Fruit fly (Drosophila melanogaster) whole organism, pupa: ENCODE measurements around the gene Aldh.
A peak's percentile ranks its signal among the peaks of the same experiment; 100 is the strongest.

ENCODE experiments used
- CG10348 ChIP-seq: fragments of 200-800 bp; sonication (Bioruptor generic); IDR thresholded peaks from 2 replicates; pipeline ENCODE4 v1.3.6; 2022; ENCODE audit warnings: missing biosample characterization, missing genetic modification characterization
- CG12605 ChIP-seq: fragments of 200-800 bp; sonication (Bioruptor generic); IDR thresholded peaks from 2 replicates; pipeline ENCODE4 v1.3.6; 2022; ENCODE audit warnings: missing biosample characterization, missing genetic modification characterization
- CG13204 ChIP-seq: fragments of 200-800 bp; sonication (Bioruptor generic); optimal IDR thresholded peaks from 2 replicates; lab custom pipeline; 2018; ENCODE audit warnings: missing biosample characterization, mild to moderate bottlenecking, missing genetic modification characterization, moderate library complexity
- CG14655 ChIP-seq: fragments of 200-800 bp; sonication (Bioruptor generic); optimal IDR thresholded peaks from 3 replicates; lab custom pipeline; 2017; ENCODE audit warnings: mild to moderate bottlenecking, missing biosample characterization, missing genetic modification reagents, missing genetic modification characterization
- CG15710 ChIP-seq: fragments of 200-800 bp; sonication (Bioruptor generic); optimal IDR thresholded peaks from 2 replicates; lab custom pipeline; 2018; ENCODE audit warnings: missing biosample characterization, mild to moderate bottlenecking, missing genetic modification characterization, moderate library complexity
- CG17806 ChIP-seq: fragments of 200-800 bp; sonication (Bioruptor generic); optimal IDR thresholded peaks from 2 replicates; lab custom pipeline; 2018; ENCODE audit warnings: missing biosample characterization, mild to moderate bottlenecking, missing genetic modification characterization, moderate library complexity
- CG32121 ChIP-seq: fragments of 200-800 bp; sonication (Bioruptor generic); IDR thresholded peaks from 2 replicates; pipeline ENCODE4 v1.3.6; 2022; ENCODE audit warnings: missing biosample characterization, missing genetic modification characterization
- CG34367 ChIP-seq: fragments of 200-800 bp; sonication (Bioruptor generic); optimal IDR thresholded peaks from 2 replicates; lab custom pipeline; 2018; ENCODE audit warnings: missing biosample characterization, mild to moderate bottlenecking, missing genetic modification characterization
- CG4496 ChIP-seq: fragments of 200-800 bp; sonication (Bioruptor generic); IDR thresholded peaks from 3 replicates; pipeline ENCODE4 v1.3.6; 2022; ENCODE audit warnings: missing biosample characterization, missing genetic modification characterization
- CG8159 ChIP-seq: fragments of 200-800 bp; sonication (Bioruptor generic); optimal IDR thresholded peaks from 3 replicates; lab custom pipeline; 2018; ENCODE audit warnings: missing biosample characterization, mild to moderate bottlenecking, missing genetic modification characterization, moderate library complexity
- CG8301 ChIP-seq: fragments of 200-800 bp; sonication (Bioruptor generic); optimal IDR thresholded peaks from 2 replicates; lab custom pipeline; 2018; ENCODE audit warnings: missing biosample characterization, mild to moderate bottlenecking, missing genetic modification characterization
- CG9948 ChIP-seq: fragments of 200-800 bp; sonication (Bioruptor generic); optimal IDR thresholded peaks from 2 replicates; lab custom pipeline; 2018; ENCODE audit warnings: missing biosample characterization, mild to moderate bottlenecking, missing genetic modification characterization, moderate library complexity
- D1 ChIP-seq: fragments of 200-800 bp; sonication (Bioruptor generic); optimal IDR thresholded peaks from 2 replicates; lab custom pipeline; 2018; ENCODE audit warnings: missing biosample characterization, mild to moderate bottlenecking, missing genetic modification characterization, moderate library complexity
- EcR ChIP-seq: fragments of 200-800 bp; sonication (Bioruptor generic); optimal IDR thresholded peaks from 3 replicates; lab custom pipeline; 2019; ENCODE audit warnings: missing biosample characterization, missing genetic modification characterization, mild to moderate bottlenecking, moderate library complexity, missing genetic modification reagents
- Ets98B ChIP-seq: fragments of 200-800 bp; sonication (Bioruptor generic); IDR thresholded peaks from 2 replicates; pipeline ENCODE4 v1.3.6; 2022; ENCODE audit warnings: missing biosample characterization, missing genetic modification characterization
- Pif1A ChIP-seq: fragments of 200-800 bp; sonication (Bioruptor generic); optimal IDR thresholded peaks from 3 replicates; lab custom pipeline; 2016; ENCODE audit warnings: missing biosample characterization, missing genetic modification characterization
- Pif1B ChIP-seq: fragments of 200-800 bp; sonication (Bioruptor generic); optimal IDR thresholded peaks from 3 replicates; lab custom pipeline; 2016; ENCODE audit warnings: missing biosample characterization, missing genetic modification characterization
- Snoo ChIP-seq: fragments of 200-800 bp; sonication (Bioruptor generic); optimal IDR thresholded peaks from 3 replicates; lab custom pipeline; 2017; ENCODE audit warnings: missing biosample characterization, mild to moderate bottlenecking, missing genetic modification characterization, inconsistent platforms
- fd96Ca ChIP-seq: fragments of 200-800 bp; sonication (Bioruptor generic); IDR thresholded peaks from 3 replicates; pipeline ENCODE4 v1.3.6; 2022; ENCODE audit warnings: missing biosample characterization, missing genetic modification characterization
- gl ChIP-seq: fragments of 200-800 bp; sonication (Bioruptor generic); optimal IDR thresholded peaks from 2 replicates; lab custom pipeline; 2018; ENCODE audit warnings: missing biosample characterization, mild to moderate bottlenecking, missing genetic modification characterization
- rn ChIP-seq: fragments of 200-800 bp; sonication (Bioruptor generic); IDR thresholded peaks from 2 replicates; pipeline ENCODE4 v1.3.6; 2022; ENCODE audit warnings: missing biosample characterization, missing genetic modification characterization

The Aldh gene

DNA sequence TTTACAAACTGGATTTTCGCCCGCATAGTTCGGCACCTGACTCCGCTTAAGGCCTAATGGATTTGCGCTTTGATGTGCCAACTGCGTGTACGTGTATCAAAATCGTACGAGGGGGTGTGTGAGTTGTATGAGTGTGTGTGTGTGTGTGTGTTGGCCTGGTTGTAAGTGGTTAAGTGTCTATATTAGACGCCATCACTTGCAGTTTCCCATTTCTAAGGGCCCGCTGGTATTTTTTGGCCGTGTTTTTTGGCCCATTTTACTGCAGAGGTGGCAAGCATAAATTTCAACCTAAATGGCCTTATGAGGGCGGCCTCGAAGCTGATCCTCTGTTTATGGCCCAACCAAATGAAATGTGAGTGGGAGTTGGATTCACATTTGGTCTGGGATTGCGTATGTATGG is 17.5 kb upstream of the Aldh start:
- TF ChIP-seq CG9948 (tag; lab: Kevin White, UChicago) (no peak), rn (GFP tag; lab: Robert Waterston, UW) (no peak), Ets98B (GFP tag; lab: Robert Waterston, UW) (no peak), Snoo (tag; lab: Kevin White, UChicago) (no peak), EcR (no peak), CG14655 (GFP tag; lab: Kevin White, UChicago) (no peak), fd96Ca (GFP tag; lab: Robert Waterston, UW) (no peak), CG4496 (GFP tag; lab: Robert Waterston, UW) (no peak)

DNA sequence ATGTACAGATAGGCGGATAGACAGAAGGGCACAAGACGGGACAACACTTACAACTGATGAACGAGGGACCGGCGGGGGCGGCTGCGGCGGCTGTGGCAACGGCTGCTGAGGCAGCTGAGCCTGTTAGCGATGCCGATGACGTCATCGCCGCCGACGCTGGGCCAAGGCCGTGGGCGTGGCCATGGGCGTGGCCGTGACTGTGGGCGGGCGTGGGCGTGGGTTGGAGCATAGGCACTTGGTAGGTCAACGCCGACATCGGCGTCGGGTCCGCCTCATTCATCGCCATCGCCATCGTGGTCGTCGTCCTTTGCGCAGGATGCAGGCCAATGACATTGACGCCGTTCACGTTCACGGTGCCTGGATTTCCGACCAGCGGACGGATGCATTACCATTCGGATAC is 9.4 kb upstream of the Aldh start:
- TF ChIP-seq CG13204 (GFP tag; lab: Kevin White, UChicago) (no peak), CG9948 (tag; lab: Kevin White, UChicago) (no peak), CG10348 (GFP tag; lab: Robert Waterston, UW) (0 out of 2 replicates have a peak, but pooled peaks have one; percentile 21), Snoo (tag; lab: Kevin White, UChicago) (no peak), Pif1A (GFP tag; lab: Kevin White, UChicago) (no peak), CG15710 (tag; lab: Kevin White, UChicago) (no peak)
- TF ChIP-seq, all 21 proteins: peak for 1

DNA sequence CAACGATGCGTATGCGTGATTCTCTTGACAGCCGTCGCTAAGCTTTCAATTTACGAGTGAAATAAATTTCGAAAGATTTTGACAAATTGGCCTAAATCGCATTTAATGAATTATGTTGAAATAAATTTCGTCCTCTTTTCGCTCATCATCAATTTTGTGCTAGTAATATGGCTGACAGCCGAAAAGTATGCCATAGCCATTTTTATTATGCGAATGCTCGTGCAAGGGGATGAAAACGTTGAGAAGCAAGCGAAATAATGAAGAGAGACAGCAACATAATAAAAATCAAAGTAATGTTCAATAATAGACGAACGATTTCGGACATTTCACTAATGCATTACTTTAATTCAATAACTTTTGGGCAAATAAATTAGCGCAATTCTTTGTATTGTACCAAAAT is 919 bp upstream of the Aldh start:
- no peak for TF ChIP-seq CG8159 (tag; lab: Kevin White, UChicago)

DNA sequence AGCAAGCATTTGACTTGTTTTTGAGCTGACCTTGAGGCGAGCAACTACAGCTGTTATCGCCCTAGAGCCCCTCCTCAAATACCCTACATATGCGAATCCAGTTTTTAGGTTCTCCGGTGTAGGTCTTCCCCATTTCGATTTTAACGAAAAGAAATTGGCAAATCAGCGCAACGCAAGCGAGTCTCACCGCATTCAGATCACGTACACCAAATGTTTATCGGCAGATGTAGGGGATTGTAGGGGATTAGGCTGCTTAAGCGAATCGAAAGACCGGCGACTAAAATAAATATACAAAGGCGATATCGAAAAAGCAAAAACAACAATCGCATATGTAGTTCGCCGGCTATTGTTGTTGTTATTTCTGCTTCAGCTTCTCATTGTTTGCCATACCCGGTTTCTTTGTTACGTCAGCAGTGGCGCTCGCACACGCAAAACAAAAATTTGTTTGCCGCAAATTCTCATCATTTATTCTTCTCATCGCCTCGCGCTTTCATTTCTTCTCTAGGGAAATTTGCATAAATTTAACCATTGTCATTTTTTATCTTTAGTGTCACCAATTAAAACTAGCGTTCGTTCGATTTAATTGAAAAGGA is 920 bp downstream of the Aldh start:
- TF ChIP-seq CG32121 (GFP tag; lab: Robert Waterston, UW) (peak; percentile 83), CG15710 (tag; lab: Kevin White, UChicago) (peak; percentile 92), CG9948 (tag; lab: Kevin White, UChicago) (peak; percentile 94), CG14655 (GFP tag; lab: Kevin White, UChicago) (peak; percentile 89), EcR (peak; percentile 77), CG34367 (tag; lab: Kevin White, UChicago) (peak; percentile 92), CG10348 (GFP tag; lab: Robert Waterston, UW) (peak; percentile 76), rn (GFP tag; lab: Robert Waterston, UW) (peak; percentile 49; the same call in 1 of the 2 replicates), fd96Ca (GFP tag; lab: Robert Waterston, UW) (peak; percentile 96), CG17806 (tag; lab: Kevin White, UChicago) (peak; percentile 93), Pif1B (GFP tag; lab: Kevin White, UChicago) (peak; percentile 93), gl (peak; percentile 91), D1 (tag; lab: Kevin White, UChicago) (peak; percentile 77), CG8301 (tag; lab: Kevin White, UChicago) (peak; percentile 85), Ets98B (GFP tag; lab: Robert Waterston, UW) (peak; percentile 91), CG4496 (GFP tag; lab: Robert Waterston, UW) (peak; percentile 93), Snoo (tag; lab: Kevin White, UChicago) (peak; percentile 89), CG8159 (tag; lab: Kevin White, UChicago) (peak; percentile 94), CG13204 (GFP tag; lab: Kevin White, UChicago) (peak; percentile 84), Pif1A (GFP tag; lab: Kevin White, UChicago) (peak; percentile 91), CG12605 (GFP tag; lab: Robert Waterston, UW) (peak; percentile 80)

DNA sequence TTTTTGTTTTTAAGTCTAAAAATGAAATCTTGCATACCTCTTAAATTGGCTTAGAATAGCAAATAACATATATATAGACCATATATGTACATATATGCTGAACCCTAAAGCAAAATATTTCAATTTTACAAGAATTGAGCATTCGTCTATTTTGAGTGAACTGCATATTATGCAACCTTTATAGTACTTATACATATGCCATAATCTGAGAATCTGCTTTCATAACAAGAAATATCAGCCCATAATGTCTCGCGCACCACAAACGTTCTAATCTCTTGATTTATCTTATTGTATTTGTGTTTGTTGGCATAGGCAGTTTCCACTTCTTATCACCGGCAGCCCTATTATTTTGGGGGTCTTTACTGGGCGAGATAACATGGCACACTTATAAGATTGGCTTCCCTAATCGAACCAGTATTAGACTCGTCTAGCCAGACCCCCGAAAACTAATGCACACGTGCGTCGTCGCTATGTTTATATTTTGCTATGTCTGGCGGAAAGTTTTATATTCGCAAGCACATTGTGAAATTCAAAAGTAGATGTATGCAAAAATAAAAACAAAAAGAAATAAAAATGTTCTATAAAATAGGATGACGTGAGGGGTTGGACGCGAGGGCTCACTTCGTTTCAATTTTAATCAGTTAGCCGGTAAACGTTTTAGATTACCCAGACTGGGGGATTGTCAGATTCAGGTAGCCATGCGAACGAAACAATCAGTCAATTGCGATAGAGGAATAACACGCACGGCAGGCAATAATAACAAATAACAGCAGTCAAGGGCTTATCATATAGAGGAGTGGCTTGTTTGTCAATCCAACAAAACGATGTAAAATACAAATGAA is 2.0 kb downstream of the Aldh start:
- no peak for TF ChIP-seq CG8159 (tag; lab: Kevin White, UChicago)
- TF ChIP-seq CG34367 (tag; lab: Kevin White, UChicago), result no peak
- TF ChIP-seq gl, result no peak
- TF ChIP-seq CG9948 (tag; lab: Kevin White, UChicago), result no peak
- TF ChIP-seq CG13204 (GFP tag; lab: Kevin White, UChicago), result no peak
- no peak for TF ChIP-seq CG8301 (tag; lab: Kevin White, UChicago)
- no peak for TF ChIP-seq CG32121 (GFP tag; lab: Robert Waterston, UW)
- TF ChIP-seq CG4496 (GFP tag; lab: Robert Waterston, UW), result no peak
- TF ChIP-seq rn (GFP tag; lab: Robert Waterston, UW), result no peak
- TF ChIP-seq CG15710 (tag; lab: Kevin White, UChicago), result no peak
- TF ChIP-seq Pif1B (GFP tag; lab: Kevin White, UChicago), result no peak

DNA sequence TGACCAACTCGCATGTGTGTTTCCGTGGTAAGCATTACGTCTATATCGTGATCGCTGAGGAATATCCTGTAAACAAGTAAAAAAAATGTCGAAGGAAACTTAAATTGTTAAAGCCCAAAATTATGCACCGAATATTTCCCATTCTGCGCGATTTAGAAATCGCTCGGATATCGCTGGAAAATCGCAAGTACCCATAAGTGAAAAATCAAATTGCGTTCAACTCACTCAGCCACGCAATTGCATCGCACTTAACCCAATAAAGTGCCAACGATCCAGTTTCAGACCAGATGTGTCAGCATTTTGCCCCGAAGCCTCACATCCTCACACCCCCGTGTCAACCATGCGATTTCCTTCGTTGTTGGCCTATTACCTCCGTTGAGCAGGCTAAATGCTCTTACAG is 9.2 kb downstream of the Aldh start:
- TF ChIP-seq CG17806 (tag; lab: Kevin White, UChicago), result no peak
- TF ChIP-seq Ets98B (GFP tag; lab: Robert Waterston, UW), result no peak
- no peak for TF ChIP-seq EcR
- TF ChIP-seq, all 21 proteins: peak for 0
